Fruit fly (Drosophila melanogaster) whole organism, embryonic: ENCODE data around the gene CG16736.
A peak's percentile ranks its signal among the peaks of the same experiment; 100 is the strongest.

Experiments used
- Adf1 ChIP-seq: fragments of 200-800 bp; sonication (Bioruptor generic); IDR thresholded peaks from 2 replicates; pipeline ENCODE4 v1.3.6; 2022; ENCODE audit warnings: missing biosample characterization, missing genetic modification characterization
- Blimp-1 ChIP-seq: fragments of 200-800 bp; sonication (Bioruptor generic); optimal IDR thresholded peaks from 3 replicates; lab custom pipeline; 2018; ENCODE audit warnings: missing biosample characterization, missing genetic modification characterization, mild to moderate bottlenecking, moderate library complexity, missing genetic modification reagents
- CG11398 ChIP-seq: fragments of 200-800 bp; sonication (Bioruptor generic); optimal IDR thresholded peaks from 2 replicates; lab custom pipeline; 2016; ENCODE audit warnings: missing biosample characterization, missing genetic modification characterization
- CG11504 ChIP-seq: fragments of 200-800 bp; sonication (Bioruptor generic); optimal IDR thresholded peaks from 3 replicates; lab custom pipeline; 2019; ENCODE audit warnings: missing biosample characterization, mild to moderate bottlenecking, missing genetic modification characterization, moderate library complexity
- CG12071 ChIP-seq: fragments of 200-800 bp; sonication (Bioruptor generic); optimal IDR thresholded peaks from 3 replicates; lab custom pipeline; 2018; ENCODE audit warnings: missing biosample characterization, mild to moderate bottlenecking, missing genetic modification characterization
- CG14014 ChIP-seq: fragments of 200-800 bp; sonication (Bioruptor generic); IDR thresholded peaks from 2 replicates; pipeline ENCODE4 v1.3.6; 2022; ENCODE audit warnings: missing biosample characterization, missing genetic modification characterization
- CG14860 ChIP-seq: fragments of 200-800 bp; sonication (Bioruptor generic); IDR thresholded peaks from 3 replicates; pipeline ENCODE4 v1.3.6; 2022; ENCODE audit warnings: missing biosample characterization, missing genetic modification characterization; ENCODE audit not compliant: partially characterized antibody
- CG15514 ChIP-seq: fragments of 200-800 bp; sonication (Bioruptor generic); optimal IDR thresholded peaks from 3 replicates; lab custom pipeline; 2017; ENCODE audit warnings: missing biosample characterization, missing genetic modification characterization, mild to moderate bottlenecking, moderate library complexity, missing genetic modification reagents
- CG1647 ChIP-seq: fragments of 200-800 bp; sonication (Bioruptor generic); optimal IDR thresholded peaks from 3 replicates; lab custom pipeline; 2016; ENCODE audit warnings: missing biosample characterization, missing genetic modification characterization
- CG16815 ChIP-seq: fragments of 200-800 bp; sonication (Bioruptor generic); optimal IDR thresholded peaks from 3 replicates; lab custom pipeline; 2017; ENCODE audit warnings: missing biosample characterization, mild to moderate bottlenecking, missing genetic modification characterization
- CG17385 ChIP-seq: fragments of 200-800 bp; sonication (Bioruptor generic); optimal IDR thresholded peaks from 3 replicates; lab custom pipeline; 2018; ENCODE audit warnings: missing biosample characterization, mild to moderate bottlenecking, missing genetic modification characterization
- CG2199 ChIP-seq: fragments of 200-800 bp; sonication (Bioruptor generic); IDR thresholded peaks from 3 replicates; pipeline ENCODE4 v1.3.6; 2022; ENCODE audit warnings: missing biosample characterization, missing genetic modification characterization
- CG32532 ChIP-seq: fragments of 200-800 bp; sonication (Bioruptor generic); IDR thresholded peaks from 2 replicates; pipeline ENCODE4 v1.3.6; 2022; ENCODE audit warnings: missing biosample characterization, missing genetic modification characterization
- CG33557 ChIP-seq: fragments of 200-800 bp; sonication (Bioruptor generic); optimal IDR thresholded peaks from 2 replicates; lab custom pipeline; 2019; ENCODE audit warnings: missing biosample characterization, mild to moderate bottlenecking, missing genetic modification characterization, moderate library complexity
- CG34376 ChIP-seq: fragments of 200-800 bp; sonication (Bioruptor generic); optimal IDR thresholded peaks from 2 replicates; lab custom pipeline; 2018; ENCODE audit warnings: missing biosample characterization, mild to moderate bottlenecking, missing genetic modification characterization
- CG6689 ChIP-seq: fragments of 200-800 bp; sonication (Bioruptor generic); IDR thresholded peaks from 2 replicates; pipeline ENCODE4 v1.3.6; 2022; ENCODE audit warnings: missing biosample characterization, missing genetic modification characterization
- CG8478 ChIP-seq: fragments of >200 bp; optimal IDR thresholded peaks from 2 replicates; lab custom pipeline; 2018
- CG9817 ChIP-seq: fragments of 200-800 bp; sonication (Bioruptor generic); optimal IDR thresholded peaks from 2 replicates; lab custom pipeline; 2018; ENCODE audit warnings: missing biosample characterization, mild to moderate bottlenecking, missing genetic modification characterization, moderate library complexity
- CHES-1-like ChIP-seq: fragments of 200-800 bp; sonication (Bioruptor generic); optimal IDR thresholded peaks from 2 replicates; lab custom pipeline; 2016; ENCODE audit warnings: missing biosample characterization, missing genetic modification characterization
- Dad ChIP-seq: fragments of 200-800 bp; sonication (Bioruptor generic); optimal IDR thresholded peaks from 3 replicates; lab custom pipeline; 2016; ENCODE audit warnings: missing biosample characterization, missing genetic modification characterization
- Deaf1 ChIP-seq: fragments of 200-800 bp; optimal IDR thresholded peaks from 3 replicates; lab custom pipeline; 2019; ENCODE audit warnings: missing biosample characterization, mild to moderate bottlenecking, missing genetic modification characterization, moderate library complexity
- Elba2 ChIP-seq: fragments of 200-800 bp; sonication (Bioruptor generic); optimal IDR thresholded peaks from 3 replicates; lab custom pipeline; 2016; ENCODE audit warnings: missing biosample characterization, missing genetic modification characterization
- GATAe ChIP-seq: fragments of 200-800 bp; sonication (Bioruptor generic); conservative IDR thresholded peaks from 2 replicates; pipeline ENCODE4 v1.3.6; 2022; ENCODE audit warnings: missing biosample characterization, missing genetic modification characterization
- Gsc ChIP-seq: fragments of 200-800 bp; sonication (Bioruptor generic); IDR thresholded peaks from 2 replicates; pipeline ENCODE4 v1.3.6; 2022; ENCODE audit warnings: missing biosample characterization, missing genetic modification characterization
- HHEX ChIP-seq: fragments of 200-800 bp; sonication (Bioruptor generic); optimal IDR thresholded peaks from 3 replicates; lab custom pipeline; 2017; ENCODE audit warnings: missing biosample characterization, mild to moderate bottlenecking, missing genetic modification characterization, missing genetic modification reagents
- Hmx ChIP-seq: fragments of 200-800 bp; sonication (Bioruptor generic); optimal IDR thresholded peaks from 2 replicates; lab custom pipeline; 2016; ENCODE audit warnings: missing biosample characterization, missing genetic modification characterization
- Hr78 ChIP-seq, 2 experiments: fragments of 200-800 bp in 1 of 2; fragments of >200 bp in 1 of 2; sonication (Bioruptor generic) in 1 of 2; optimal IDR thresholded peaks; 2 replicates each; lab custom pipeline; 2017 to 2019; ENCODE audit warnings: missing biosample characterization in 2 of 2, missing genetic modification characterization in 2 of 2, mild to moderate bottlenecking in 1 of 2, moderate library complexity in 1 of 2
- Neu2 ChIP-seq: fragments of 200-800 bp; sonication (Bioruptor generic); optimal IDR thresholded peaks from 3 replicates; lab custom pipeline; 2016; ENCODE audit warnings: missing biosample characterization, missing genetic modification characterization, borderline replicate concordance
- PHDP ChIP-seq: fragments of 200-800 bp; sonication (Bioruptor generic); optimal IDR thresholded peaks from 3 replicates; lab custom pipeline; 2018; ENCODE audit warnings: missing biosample characterization, mild to moderate bottlenecking, missing genetic modification characterization, moderate library complexity
- Rx ChIP-seq: fragments of 200-800 bp; sonication (Bioruptor generic); IDR thresholded peaks from 2 replicates; pipeline ENCODE4 v1.3.6; 2022; ENCODE audit warnings: missing biosample characterization, missing genetic modification characterization
- Sox102F ChIP-seq: fragments of 200-800 bp; sonication (Bioruptor generic); optimal IDR thresholded peaks from 2 replicates; lab custom pipeline; 2018; ENCODE audit warnings: missing biosample characterization, mild to moderate bottlenecking, missing genetic modification characterization, moderate library complexity
- bcd ChIP-seq: fragments of 200-800 bp; sonication (Bioruptor generic); optimal IDR thresholded peaks from 2 replicates; lab custom pipeline; 2017; ENCODE audit warnings: missing biosample characterization, mild to moderate bottlenecking, missing genetic modification characterization
- bowl ChIP-seq: fragments of 200-800 bp; sonication (Bioruptor generic); IDR thresholded peaks from 2 replicates; pipeline ENCODE4 v1.3.6; 2022; ENCODE audit warnings: missing biosample characterization, missing genetic modification characterization
- dysf ChIP-seq: fragments of 200-800 bp; sonication (Bioruptor generic); IDR thresholded peaks from 3 replicates; pipeline ENCODE4 v1.3.6; 2022; ENCODE audit warnings: missing biosample characterization, missing genetic modification characterization
- en ChIP-seq: fragments of 200-800 bp; sonication (Bioruptor generic); optimal IDR thresholded peaks from 2 replicates; lab custom pipeline; 2016; ENCODE audit warnings: missing biosample characterization, missing genetic modification characterization
- ewg ChIP-seq: fragments of 200-800 bp; sonication (Bioruptor generic); optimal IDR thresholded peaks from 3 replicates; lab custom pipeline; 2017; ENCODE audit warnings: mild to moderate bottlenecking, missing biosample characterization, missing genetic modification reagents, missing genetic modification characterization
- gem ChIP-seq: fragments of 200-800 bp; sonication (Bioruptor generic); optimal IDR thresholded peaks from 2 replicates; lab custom pipeline; 2019; ENCODE audit warnings: missing biosample characterization, mild to moderate bottlenecking, missing genetic modification characterization, moderate library complexity
- grau ChIP-seq: fragments of 200-800 bp; optimal IDR thresholded peaks from 3 replicates; lab custom pipeline; 2019; ENCODE audit warnings: missing biosample characterization, mild to moderate bottlenecking, missing genetic modification characterization, moderate library complexity
- gsb-n ChIP-seq: fragments of 200-800 bp; sonication (Bioruptor generic); optimal IDR thresholded peaks from 3 replicates; lab custom pipeline; 2018; ENCODE audit warnings: missing biosample characterization, mild to moderate bottlenecking, missing genetic modification characterization
- jumu ChIP-seq: fragments of 200-800 bp; sonication (Bioruptor generic); optimal IDR thresholded peaks from 3 replicates; lab custom pipeline; 2016; ENCODE audit warnings: missing biosample characterization, missing genetic modification characterization
- lab ChIP-seq: fragments of 200-800 bp; sonication (Bioruptor generic); optimal IDR thresholded peaks from 3 replicates; lab custom pipeline; 2017; ENCODE audit warnings: missing biosample characterization, missing genetic modification characterization, mild to moderate bottlenecking, moderate library complexity, missing genetic modification reagents
- nom ChIP-seq: fragments of 200-800 bp; sonication (Bioruptor generic); optimal IDR thresholded peaks from 2 replicates; lab custom pipeline; 2017; ENCODE audit warnings: missing biosample characterization, missing genetic modification characterization, mild to moderate bottlenecking, moderate library complexity, missing genetic modification reagents
- ro ChIP-seq: fragments of 200-800 bp; sonication (Bioruptor generic); IDR thresholded peaks from 2 replicates; pipeline ENCODE4 v1.3.6; 2022; ENCODE audit warnings: missing biosample characterization, missing genetic modification characterization
- slp2 ChIP-seq: fragments of 200-800 bp; sonication (Bioruptor generic); optimal IDR thresholded peaks from 2 replicates; lab custom pipeline; 2016; ENCODE audit warnings: missing biosample characterization, missing genetic modification characterization
- sqz ChIP-seq: fragments of 200-800 bp; sonication (Bioruptor generic); optimal IDR thresholded peaks from 3 replicates; lab custom pipeline; 2018; ENCODE audit warnings: missing biosample characterization, mild to moderate bottlenecking, missing genetic modification characterization
- sr ChIP-seq: fragments of 200-800 bp; sonication (Bioruptor generic); IDR thresholded peaks from 3 replicates; pipeline ENCODE4 v1.3.6; 2022; ENCODE audit warnings: missing biosample characterization, missing genetic modification characterization
- trh ChIP-seq: fragments of 200-800 bp; sonication (Bioruptor generic); optimal IDR thresholded peaks from 2 replicates; lab custom pipeline; 2016; ENCODE audit warnings: missing biosample characterization, missing genetic modification characterization
- usp ChIP-seq: fragments of >200 bp; optimal IDR thresholded peaks from 2 replicates; lab custom pipeline; 2017; ENCODE audit warnings: missing biosample characterization, missing genetic modification characterization
- zen ChIP-seq: fragments of 200-800 bp; sonication (Bioruptor generic); optimal IDR thresholded peaks from 3 replicates; lab custom pipeline; 2018; ENCODE audit warnings: missing biosample characterization, mild to moderate bottlenecking, missing genetic modification characterization, moderate library complexity
- zfh1 ChIP-seq: fragments of 200-800 bp; sonication (Bioruptor generic); IDR thresholded peaks from 3 replicates; pipeline ENCODE4 v1.3.6; 2022; ENCODE audit warnings: missing biosample characterization, missing genetic modification characterization

The CG16736 gene

DNA sequence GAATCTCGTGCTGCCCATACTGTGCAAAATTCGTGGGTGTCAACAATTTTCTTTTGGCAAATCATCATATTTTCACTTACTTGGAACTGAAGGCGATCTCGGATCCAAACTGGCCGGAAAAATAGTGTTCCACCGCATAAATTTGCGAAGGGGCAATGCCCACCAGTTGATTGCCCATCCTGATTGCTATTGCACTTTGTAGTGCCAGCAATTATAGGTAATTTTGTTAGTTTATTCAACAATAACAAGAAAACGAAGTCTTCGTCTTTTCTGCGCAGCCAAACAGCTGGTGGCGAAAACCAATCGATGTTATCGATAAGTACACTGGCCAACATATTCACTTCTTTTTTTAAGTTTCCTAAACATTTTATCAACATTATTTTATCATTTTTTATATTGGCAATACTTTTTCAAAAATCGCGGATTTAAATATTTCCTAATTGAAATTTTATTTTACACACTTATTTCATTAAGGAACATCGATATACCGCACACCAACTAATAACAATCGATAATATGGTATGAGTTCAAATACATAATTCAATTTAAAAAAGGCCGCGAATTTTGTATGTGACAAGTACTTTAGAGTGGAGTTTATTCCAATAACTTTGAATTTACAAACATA is 11.8 kb downstream of the CG16736 start, which contains the start of gene Vps15:
Vps15 (minus strand) TSS at position 294 of the 625 bp plus-strand sequence.
- TF ChIP-seq GATAe (GFP tag; lab: Robert Waterston, UW) (no peak; the same call in 1 of the 2 replicates), CG14860 (GFP tag; lab: Robert Waterston, UW) (peak; percentile 87), HHEX (GFP tag; lab: Kevin White, UChicago) (peak; percentile 58), Sox102F (peak; percentile 83), zfh1 (GFP tag; lab: Robert Waterston, UW) (peak; percentile 81), Blimp-1 (GFP tag; lab: Kevin White, UChicago) (peak; percentile 81), bcd (GFP tag; lab: Kevin White, UChicago) (peak; percentile 51), nom (GFP tag; lab: Kevin White, UChicago) (peak; percentile 42), CG15514 (GFP tag; lab: Kevin White, UChicago) (peak; percentile 74), Rx (peak; percentile 40; the same call in 1 of the 2 replicates), Neu2 (GFP tag; lab: Kevin White, UChicago) (no peak), grau (peak; percentile 86), Hr78 (GFP tag; optimal IDR thresholded peaks at IDR 0.05; lab: Kevin White, UChicago) (peak in 1 of 2 experiments; percentile 49), CG11398 (GFP tag; lab: Kevin White, UChicago) (peak; percentile 41), gem (tag; lab: Kevin White, UChicago) (peak; percentile 93), CG14014 (GFP tag; lab: Robert Waterston, UW) (peak; percentile 84), usp (GFP tag; lab: Kevin White, UChicago) (no peak), bowl (GFP tag; lab: Robert Waterston, UW) (no peak), CG8478 (lab: Kevin White, UChicago) (no peak), CG33557 (peak; percentile 72), CG17385 (GFP tag; lab: Kevin White, UChicago) (peak; percentile 61), ewg (GFP tag; lab: Kevin White, UChicago) (peak; percentile 78), CG2199 (GFP tag; lab: Robert Waterston, UW) (0 out of 3 replicates have a peak, but pooled peaks have one; percentile 12), Deaf1 (tag; lab: Kevin White, UChicago) (peak; percentile 66), CG34376 (GFP tag; lab: Kevin White, UChicago) (peak; percentile 62), CHES-1-like (peak; percentile 70), trh (GFP tag; lab: Kevin White, UChicago) (no peak), CG1647 (GFP tag; lab: Kevin White, UChicago) (peak; percentile 53), sqz (GFP tag; lab: Kevin White, UChicago) (no peak), CG6689 (GFP tag; lab: Robert Waterston, UW) (peak; percentile 65), CG12071 (no peak), zen (peak; percentile 78), CG16815 (GFP tag; lab: Kevin White, UChicago) (peak; percentile 15), Hmx (GFP tag; lab: Kevin White, UChicago) (peak; percentile 70), jumu (peak; percentile 33), Dad (GFP tag; lab: Kevin White, UChicago) (peak; percentile 67), CG32532 (GFP tag; lab: Robert Waterston, UW) (peak; percentile 80), dysf (peak; percentile 72), Adf1 (GFP tag; lab: Robert Waterston, UW) (no peak), PHDP (tag; lab: Kevin White, UChicago) (peak; percentile 89), CG11504 (tag; lab: Kevin White, UChicago) (peak; percentile 82), slp2 (GFP tag; lab: Kevin White, UChicago) (peak; percentile 65), sr (GFP tag; lab: Robert Waterston, UW) (no peak), lab (GFP tag; lab: Kevin White, UChicago) (peak; percentile 85), en (GFP tag; lab: Kevin White, UChicago) (no peak), Gsc (GFP tag; lab: Robert Waterston, UW) (no peak), ro (GFP tag; lab: Robert Waterston, UW) (no peak), CG9817 (peak; percentile 78), Elba2 (no peak), gsb-n (peak; percentile 77)
